Worm (Caenorhabditis elegans): Measurements from ENCODE around the gene cogc-8.

- TF ChIP-seq lin-35 (GFP tag; optimal IDR thresholded peaks at IDR 0.05) (peak in 1 of 3 experiments; percentile 82), mel-28 (tag; optimal IDR thresholded peaks at IDR 0.05; ENCODE audit: borderline replicate concordance) (no peak), F57C9.4 (tag; optimal IDR thresholded peaks at IDR 0.05) (no peak), bed-2 (GFP tag; IDR thresholded peaks at IDR 0.05) (no peak), hmg-20 (GFP tag; IDR thresholded peaks at IDR 0.05) (no peak), ztf-25 (GFP tag; IDR thresholded peaks at IDR 0.05) (no peak), lir-1 (GFP tag; conservative IDR thresholded peaks at IDR 0.05) (no peak), egl-18 (GFP tag; IDR thresholded peaks at IDR 0.05) (no peak), madf-6 (GFP tag; IDR thresholded peaks at IDR 0.05) (no peak), B0336.3 (GFP tag; IDR thresholded peaks at IDR 0.05) (no peak)
Observed at ce11 chrIV:255379-255857, 15.2 kb downstream of the cogc-8 start, which contains the start of gene rcat-1.

Measured in whole organism, young adult.